Worm (Caenorhabditis elegans) whole organism, young adult: ENCODE data around the gene D2023.3.
A peak's percentile ranks its signal among the peaks of the same experiment; 100 is the strongest.

Experiments used
- B0019.2 ChIP-seq: fragments of 200-800 bp; sonication (Bioruptor generic); conservative IDR thresholded peaks from 2 replicates; pipeline ENCODE4 v1.3.6; 2022; ENCODE audit warnings: missing genetic modification reagents, missing genetic modification characterization, missing compliant biosample characterization
- B0035.1 ChIP-seq: sonication (generic microtip); optimal IDR thresholded peaks from 2 replicates; lab custom pipeline; 2016; ENCODE audit warnings: missing genetic modification characterization, mild to moderate bottlenecking, missing compliant biosample characterization, missing genotype, missing genetic modification reagents
- C17E4.6 ChIP-seq: fragments of 200-800 bp; sonication (Bioruptor generic); IDR thresholded peaks from 2 replicates; pipeline ENCODE4 v1.3.6; 2022; ENCODE audit warnings: missing genetic modification reagents, missing genetic modification characterization, missing compliant biosample characterization
- F33H1.4 ChIP-seq: fragments of 200-800 bp; sonication (Bioruptor generic); IDR thresholded peaks from 2 replicates; pipeline ENCODE4 v1.3.6; 2022; ENCODE audit warnings: missing genetic modification reagents, missing genetic modification characterization, missing compliant biosample characterization
- F49E8.2 ChIP-seq: sonication (generic microtip); optimal IDR thresholded peaks from 3 replicates; lab custom pipeline; 2017; ENCODE audit warnings: missing genetic modification characterization, mild to moderate bottlenecking, missing compliant biosample characterization, antibody characterized with exemption, moderate library complexity; ENCODE audit not compliant: insufficient read depth
- F52B5.7 ChIP-seq: sonication (generic microtip); optimal IDR thresholded peaks from 2 replicates; lab custom pipeline; 2016; ENCODE audit warnings: mild to moderate bottlenecking, missing genetic modification characterization, missing compliant biosample characterization
- F55B11.4 ChIP-seq: sonication (generic microtip); optimal IDR thresholded peaks from 2 replicates; lab custom pipeline; 2016; ENCODE audit warnings: missing compliant biosample characterization, missing genetic modification characterization, borderline replicate concordance; ENCODE audit not compliant: insufficient read depth
- F57C9.4 ChIP-seq: sonication (generic microtip); optimal IDR thresholded peaks from 2 replicates; lab custom pipeline; 2017; ENCODE audit warnings: mild to moderate bottlenecking, missing genetic modification characterization, missing compliant biosample characterization
- K12H6.12 ChIP-seq: fragments of 200-800 bp; sonication (Bioruptor generic); optimal IDR thresholded peaks from 2 replicates; lab custom pipeline; 2018; ENCODE audit warnings: mild to moderate bottlenecking, missing genetic modification characterization, missing compliant biosample characterization
- T07F8.4 ChIP-seq: sonication (generic microtip); optimal IDR thresholded peaks from 2 replicates; lab custom pipeline; 2016; ENCODE audit warnings: mild to moderate bottlenecking, missing genetic modification characterization, moderate library complexity, missing compliant biosample characterization
- Y53G8AR.9 ChIP-seq: fragments of 200-800 bp; sonication (Bioruptor generic); conservative IDR thresholded peaks from 2 replicates; pipeline ENCODE4 v1.3.6; 2022; ENCODE audit warnings: missing genetic modification reagents, missing genetic modification characterization, missing compliant biosample characterization
- Y67H2A.10 ChIP-seq: fragments of 200-800 bp; sonication (Bioruptor generic); conservative IDR thresholded peaks from 2 replicates; pipeline ENCODE4 v1.3.6; 2022; ENCODE audit warnings: missing genetic modification reagents, missing genetic modification characterization, missing compliant biosample characterization
- Y95B8A.8 ChIP-seq: fragments of 200-800 bp; sonication (Bioruptor generic); IDR thresholded peaks from 2 replicates; pipeline ENCODE4 v1.3.6; 2022; ENCODE audit warnings: missing genetic modification reagents, missing genetic modification characterization, missing compliant biosample characterization
- aptf-3 ChIP-seq: fragments of 200-800 bp; sonication (Bioruptor generic); IDR thresholded peaks from 2 replicates; pipeline ENCODE4 v1.3.6; 2022; ENCODE audit warnings: missing genetic modification characterization, missing compliant biosample characterization
- atf-7 ChIP-seq: sonication (generic microtip); optimal IDR thresholded peaks from 2 replicates; lab custom pipeline; 2017; ENCODE audit warnings: mild to moderate bottlenecking, missing genetic modification characterization, missing compliant biosample characterization
- athp-1 ChIP-seq: sonication (generic microtip); optimal IDR thresholded peaks from 2 replicates; lab custom pipeline; 2017; ENCODE audit warnings: mild to moderate bottlenecking, missing genetic modification characterization, missing compliant biosample characterization
- bed-1 ChIP-seq: fragments of 200-800 bp; sonication (Bioruptor generic); IDR thresholded peaks from 2 replicates; pipeline ENCODE4 v1.3.6; 2022; ENCODE audit warnings: missing genetic modification reagents, missing genetic modification characterization, missing compliant biosample characterization
- bed-2 ChIP-seq: fragments of 200-800 bp; sonication (Bioruptor generic); IDR thresholded peaks from 2 replicates; pipeline ENCODE4 v1.3.6; 2022; ENCODE audit warnings: missing genetic modification reagents, missing genetic modification characterization, missing compliant biosample characterization
- ccch-3 ChIP-seq: fragments of 200-800 bp; sonication (Bioruptor generic); optimal IDR thresholded peaks from 2 replicates; lab custom pipeline; 2018; ENCODE audit warnings: mild to moderate bottlenecking, missing genetic modification characterization, missing compliant biosample characterization
- ceh-100 ChIP-seq: fragments of 200-800 bp; sonication (Bioruptor generic); IDR thresholded peaks from 2 replicates; pipeline ENCODE4 v1.3.6; 2022; ENCODE audit warnings: missing genetic modification reagents, missing genetic modification characterization, missing compliant biosample characterization
- ceh-27 ChIP-seq: fragments of 200-800 bp; sonication (Bioruptor generic); optimal IDR thresholded peaks from 2 replicates; lab custom pipeline; 2018; ENCODE audit warnings: mild to moderate bottlenecking, missing genetic modification characterization, moderate library complexity, missing compliant biosample characterization
- ceh-58 ChIP-seq: fragments of 200-800 bp; sonication (Bioruptor generic); IDR thresholded peaks from 2 replicates; pipeline ENCODE4 v1.3.6; 2022; ENCODE audit warnings: missing genetic modification characterization, missing compliant biosample characterization
- ceh-91 ChIP-seq: fragments of 200-800 bp; sonication (Bioruptor generic); IDR thresholded peaks from 2 replicates; pipeline ENCODE4 v1.3.6; 2022; ENCODE audit warnings: missing genetic modification reagents, missing genetic modification characterization, missing compliant biosample characterization
- die-1 ChIP-seq: sonication (generic microtip); optimal IDR thresholded peaks from 2 replicates; lab custom pipeline; 2016; ENCODE audit warnings: missing genotype, mild to moderate bottlenecking, missing genetic modification characterization, missing compliant biosample characterization
- dox-1 ChIP-seq: fragments of 200-800 bp; sonication (Bioruptor generic); IDR thresholded peaks from 2 replicates; pipeline ENCODE4 v1.3.6; 2022; ENCODE audit warnings: missing genetic modification reagents, missing genetic modification characterization, missing compliant biosample characterization
- dpl-1 ChIP-seq: fragments of 150-350 bp; optimal IDR thresholded peaks from 2 replicates; lab custom pipeline; 2014; ENCODE audit warnings: missing biosample characterization, missing genetic modification reagents, missing genetic modification characterization
- egl-18 ChIP-seq: fragments of 200-800 bp; sonication (Bioruptor generic); IDR thresholded peaks from 2 replicates; pipeline ENCODE4 v1.3.6; 2022; ENCODE audit warnings: missing genetic modification reagents, missing genetic modification characterization, missing compliant biosample characterization
- ets-4 ChIP-seq: fragments of 200-800 bp; sonication (Bioruptor generic); optimal IDR thresholded peaks from 2 replicates; lab custom pipeline; 2018; ENCODE audit warnings: mild to moderate bottlenecking, missing genetic modification characterization, missing compliant biosample characterization
- gei-17 ChIP-seq: fragments of 200-800 bp; sonication (Bioruptor generic); optimal IDR thresholded peaks from 2 replicates; lab custom pipeline; 2018; ENCODE audit warnings: mild to moderate bottlenecking, missing genetic modification characterization, missing compliant biosample characterization
- hmg-20 ChIP-seq: fragments of 200-800 bp; sonication (Bioruptor generic); IDR thresholded peaks from 2 replicates; pipeline ENCODE4 v1.3.6; 2022; ENCODE audit warnings: missing genetic modification reagents, missing genetic modification characterization, missing compliant biosample characterization
- let-607 ChIP-seq, 2 experiments: fragments of 200-800 bp in 1 of 2; sonication (Bioruptor generic) in 1 of 2; sonication (generic microtip) in 1 of 2; optimal IDR thresholded peaks; 2 replicates each; lab custom pipeline; 2016 to 2018; ENCODE audit warnings: mild to moderate bottlenecking in 2 of 2, missing compliant biosample characterization in 2 of 2, missing genetic modification characterization in 2 of 2, moderate library complexity in 2 of 2, missing genotype in 1 of 2
- lin-40 ChIP-seq: sonication (generic microtip); optimal IDR thresholded peaks from 2 replicates; lab custom pipeline; 2016; ENCODE audit warnings: missing genetic modification characterization, mild to moderate bottlenecking, missing compliant biosample characterization, missing genotype, missing genetic modification reagents
- lsl-1 ChIP-seq: fragments of 200-800 bp; sonication (Bioruptor generic); optimal IDR thresholded peaks from 2 replicates; lab custom pipeline; 2018; ENCODE audit warnings: mild to moderate bottlenecking, missing genetic modification characterization, moderate library complexity, missing compliant biosample characterization
- madf-10 ChIP-seq: sonication (generic microtip); optimal IDR thresholded peaks from 2 replicates; lab custom pipeline; 2016; ENCODE audit warnings: mild to moderate bottlenecking, missing genetic modification characterization, missing compliant biosample characterization
- nfya-2 ChIP-seq: fragments of 200-800 bp; sonication (Bioruptor generic); IDR thresholded peaks from 2 replicates; pipeline ENCODE4 v1.3.6; 2022; ENCODE audit warnings: missing genetic modification reagents, missing genetic modification characterization, missing compliant biosample characterization
- nhr-90 ChIP-seq: sonication (generic microtip); optimal IDR thresholded peaks from 2 replicates; lab custom pipeline; 2016; ENCODE audit warnings: missing genotype, mild to moderate bottlenecking, missing genetic modification characterization, missing compliant biosample characterization
- pbrm-1 ChIP-seq: fragments of 200-800 bp; sonication (Bioruptor generic); IDR thresholded peaks from 2 replicates; pipeline ENCODE4 v1.3.6; 2022; ENCODE audit warnings: missing genetic modification reagents, missing genetic modification characterization, missing compliant biosample characterization
- pha-4 ChIP-seq: fragments of 150-350 bp; sonication (generic microtip); optimal IDR thresholded peaks from 2 replicates; lab custom pipeline; 2014; ENCODE audit warnings: missing biosample characterization, missing genetic modification reagents, missing genetic modification characterization
- rcor-1 ChIP-seq: fragments of 200-800 bp; sonication (Bioruptor generic); IDR thresholded peaks from 2 replicates; pipeline ENCODE4 v1.3.6; 2022; ENCODE audit warnings: missing genetic modification reagents, missing genetic modification characterization, missing compliant biosample characterization
- rpc-1 ChIP-seq, 2 experiments: fragments of 150-350 bp in 1 of 2; sonication (generic microtip) in 1 of 2; optimal IDR thresholded peaks; 2 replicates each; lab custom pipeline; 2014 to 2018; ENCODE audit warnings: missing biosample characterization in 1 of 2, missing genetic modification characterization in 1 of 2, missing genetic modification reagents in 1 of 2, missing genotype in 1 of 2
- snpc-1.3 ChIP-seq: sonication (generic microtip); optimal IDR thresholded peaks from 2 replicates; lab custom pipeline; 2017; ENCODE audit warnings: missing genetic modification characterization, mild to moderate bottlenecking, missing compliant biosample characterization, antibody characterized with exemption, moderate library complexity, missing genotype, missing genetic modification reagents; ENCODE audit not compliant: insufficient read depth
- snpc-3.4 ChIP-seq: sonication (generic microtip); optimal IDR thresholded peaks from 2 replicates; lab custom pipeline; 2017; ENCODE audit warnings: missing genetic modification characterization, mild to moderate bottlenecking, missing compliant biosample characterization, antibody characterized with exemption, moderate library complexity, missing genotype, missing genetic modification reagents
- tbp1 ChIP-seq: fragments of 200-800 bp; sonication (Bioruptor generic); optimal IDR thresholded peaks from 2 replicates; lab custom pipeline; 2018; ENCODE audit warnings: mild to moderate bottlenecking, missing genetic modification characterization, missing compliant biosample characterization
- tbx-9 ChIP-seq: sonication (generic microtip); optimal IDR thresholded peaks from 2 replicates; lab custom pipeline; 2016; ENCODE audit warnings: borderline replicate concordance, missing genetic modification characterization, inconsistent platforms, missing compliant biosample characterization
- unc-62 ChIP-seq: fragments of 150-350 bp; optimal IDR thresholded peaks from 2 replicates; lab custom pipeline; 2014; ENCODE audit warnings: missing biosample characterization, missing genetic modification reagents, missing genetic modification characterization
- ztf-25 ChIP-seq: fragments of 200-800 bp; sonication (Bioruptor generic); IDR thresholded peaks from 2 replicates; pipeline ENCODE4 v1.3.6; 2022; ENCODE audit warnings: missing genetic modification reagents, missing genetic modification characterization, missing compliant biosample characterization
- ztf-26 ChIP-seq: sonication (generic microtip); optimal IDR thresholded peaks from 2 replicates; lab custom pipeline; 2017; ENCODE audit warnings: missing genetic modification characterization, missing compliant biosample characterization

Gene D2023.3

ce11 chrV:11764373-11764954 is 47.4 kb downstream of the D2023.3 start, which contains the start of the genes F55A11.1 and syx-5 (continued):
- TF ChIP-seq T07F8.4 (tag; lab: Kevin White, UChicago), result no peak
- TF ChIP-seq F33H1.4 (GFP tag; lab: Robert Waterston, UW), result peak; percentile 55
- peak; percentile 61 for TF ChIP-seq ceh-100 (GFP tag; lab: Robert Waterston, UW)
- no peak for TF ChIP-seq bed-1 (GFP tag; lab: Robert Waterston, UW)
- TF ChIP-seq lin-40 (tag; lab: Kevin White, UChicago), result peak; percentile 95
- peak; percentile 79 for TF ChIP-seq rcor-1 (GFP tag; lab: Robert Waterston, UW)
- TF ChIP-seq F57C9.4, result no peak
- no peak for TF ChIP-seq egl-18 (GFP tag; lab: Robert Waterston, UW)
- no peak for TF ChIP-seq ztf-25 (GFP tag; lab: Robert Waterston, UW)
- TF ChIP-seq dpl-1, result peak; percentile 30
- TF ChIP-seq Y67H2A.10, result no peak
- peak; percentile 7 for TF ChIP-seq B0035.1 (tag; lab: Kevin White, UChicago)
- no peak for TF ChIP-seq F55B11.4 (tag; lab: Kevin White, UChicago)
- TF ChIP-seq ceh-27 (GFP tag; lab: Kevin White, UChicago), result no peak
- TF ChIP-seq ets-4 (GFP tag; lab: Kevin White, UChicago), result no peak
- peak; percentile 62 for TF ChIP-seq atf-7 (tag; lab: Kevin White, UChicago)
- TF ChIP-seq ccch-3 (GFP tag; lab: Kevin White, UChicago), result no peak
- no peak for TF ChIP-seq pha-4 (tag; lab: Kevin White, UChicago)
- TF ChIP-seq bed-2 (GFP tag; lab: Robert Waterston, UW), result no peak
- TF ChIP-seq lsl-1 (GFP tag; lab: Kevin White, UChicago), result peak; percentile 97
- TF ChIP-seq tbx-9 (tag; lab: Kevin White, UChicago), result no peak
- peak; percentile 23; the same call in 1 of the 2 replicates for TF ChIP-seq Y53G8AR.9 (GFP tag; lab: Robert Waterston, UW)
- TF ChIP-seq C17E4.6 (GFP tag; lab: Robert Waterston, UW), result no peak
- TF ChIP-seq ceh-91 (GFP tag; lab: Robert Waterston, UW), result no peak
- TF ChIP-seq nhr-90 (tag; lab: Kevin White, UChicago), result no peak
- TF ChIP-seq ceh-58 (GFP tag; lab: Robert Waterston, UW), result no peak
- peak; percentile 53; the same call in 1 of the 2 replicates for TF ChIP-seq hmg-20 (GFP tag; lab: Robert Waterston, UW)
- no peak for TF ChIP-seq athp-1 (tag; lab: Kevin White, UChicago)
- no peak for TF ChIP-seq aptf-3 (GFP tag; lab: Robert Waterston, UW)
- TF ChIP-seq tbp1 (GFP tag; lab: Kevin White, UChicago), result peak; percentile 58
- peak; percentile 54 for TF ChIP-seq madf-10 (tag; lab: Kevin White, UChicago)
- no peak for TF ChIP-seq F52B5.7 (tag; lab: Kevin White, UChicago)
- peak; percentile 86 for TF ChIP-seq dox-1 (GFP tag; lab: Robert Waterston, UW)
- TF ChIP-seq nfya-2 (GFP tag; lab: Robert Waterston, UW), result no peak

- TF ChIP-seq F49E8.2 (tag; lab: Kevin White, UChicago) (no peak), rpc-1 (optimal IDR thresholded peaks at IDR 0.05; lab: Kevin White, UChicago) (no peak), rpc-1 (tag; optimal IDR thresholded peaks at IDR 0.05; lab: Kevin White, UChicago) (no peak), snpc-1.3 (tag; lab: Kevin White, UChicago) (no peak), K12H6.12 (tag; lab: Kevin White, UChicago) (no peak), bed-1 (GFP tag; lab: Robert Waterston, UW) (no peak), pbrm-1 (GFP tag; lab: Robert Waterston, UW) (no peak), die-1 (tag; lab: Kevin White, UChicago) (no peak), B0019.2 (no peak), Y95B8A.8 (GFP tag; lab: Robert Waterston, UW) (no peak), nhr-90 (tag; lab: Kevin White, UChicago) (no peak), ztf-26 (tag; lab: Kevin White, UChicago) (no peak), C17E4.6 (GFP tag; lab: Robert Waterston, UW) (no peak), let-607 (tag; optimal IDR thresholded peaks at IDR 0.05; lab: Kevin White, UChicago) (peak; percentile 56 to 86), F33H1.4 (GFP tag; lab: Robert Waterston, UW) (no peak), snpc-3.4 (tag; lab: Kevin White, UChicago) (peak; percentile 3), unc-62 (GFP tag; lab: Kevin White, UChicago) (no peak), gei-17 (GFP tag; lab: Kevin White, UChicago) (no peak)
These were observed 49.0 kb downstream of the D2023.3 start, which contains the start of gene T04F3.4 for ce11 chrV:11762863-11763262. Gene T04F3.4, minus strand, starts transcription at chrV:11763049.
